Fruit fly (Drosophila melanogaster): ENCODE measurements around the gene Gnpnat.
A peak's percentile ranks its signal among the peaks of the same experiment; 100 is the strongest.

The Gnpnat gene

DNA sequence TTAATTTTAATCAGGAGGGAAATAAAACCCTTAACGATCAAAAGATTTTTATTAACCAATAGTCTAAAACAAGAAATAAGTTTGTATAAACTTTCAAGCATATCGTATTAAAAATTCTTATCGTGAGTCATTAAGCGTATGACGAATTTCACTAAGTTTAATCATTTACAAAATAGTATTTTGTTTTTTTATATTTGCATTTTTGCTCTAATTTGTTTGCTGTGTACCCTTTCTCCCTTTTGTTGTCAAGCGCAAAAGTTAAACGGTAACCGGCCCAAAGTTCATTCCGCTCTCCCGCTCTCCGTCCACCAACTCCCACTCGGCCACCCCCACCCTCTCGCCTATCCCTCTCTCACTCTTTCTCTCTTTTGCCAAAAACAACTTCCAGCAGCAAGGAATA, 25.7 kb downstream of the Gnpnat start:
- TF ChIP-seq kay (GFP tag; ENCODE audit: borderline replicate concordance) (no peak), CG11617 (GFP tag; optimal IDR thresholded peaks at IDR 0.05) (no peak), bab1 (GFP tag; optimal IDR thresholded peaks at IDR 0.05) (no peak), CG7045 (GFP tag; optimal IDR thresholded peaks at IDR 0.05) (no peak), Crg-1 (GFP tag; optimal IDR thresholded peaks at IDR 0.05) (no peak), toe (GFP tag; optimal IDR thresholded peaks at IDR 0.05) (no peak)

DNA sequence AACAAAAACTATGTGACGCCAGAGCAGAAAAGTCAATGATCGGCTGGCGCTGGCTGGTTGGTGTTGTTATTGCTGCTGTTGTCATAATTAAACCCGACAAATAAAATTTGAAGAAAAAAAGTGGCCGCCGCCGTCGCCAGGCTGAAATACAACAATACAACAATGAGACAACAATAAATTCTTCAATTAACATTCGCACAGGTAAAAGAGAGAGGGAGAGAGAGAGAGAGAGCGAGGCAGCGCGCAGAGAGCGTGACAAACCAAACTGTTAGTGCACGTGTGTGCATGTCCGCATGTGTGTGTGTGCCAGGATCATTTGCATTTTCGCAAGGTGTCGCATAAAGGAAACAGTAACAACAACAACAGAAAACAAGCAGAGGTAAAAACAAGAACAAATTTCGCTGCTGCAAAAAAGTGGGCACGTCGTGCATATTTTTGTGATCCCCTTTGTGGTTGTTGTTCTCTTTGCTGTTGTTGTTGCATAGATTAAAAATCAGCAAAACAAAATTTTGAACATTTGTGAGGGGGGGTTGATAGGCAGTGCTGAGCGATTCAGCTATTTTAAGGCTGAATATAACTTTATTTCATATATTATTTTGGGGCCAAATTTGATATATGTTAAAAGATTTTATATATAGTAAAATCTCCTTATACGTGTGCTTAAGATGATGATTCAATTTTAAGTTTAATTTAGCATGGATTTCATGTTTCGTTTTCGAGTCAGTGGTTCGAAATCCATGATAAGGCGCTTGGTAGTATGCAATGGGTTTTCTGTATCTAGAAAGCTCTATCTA, 26.4 kb downstream of the Gnpnat start:
- TF ChIP-seq bab1 (GFP tag; optimal IDR thresholded peaks at IDR 0.05): no peak
- TF ChIP-seq kay (GFP tag; ENCODE audit: borderline replicate concordance): peak; percentile 59
- TF ChIP-seq CG12768 (GFP tag; optimal IDR thresholded peaks at IDR 0.05): peak; percentile 31
- TF ChIP-seq tj (GFP tag; optimal IDR thresholded peaks at IDR 0.05): peak; percentile 76

DNA sequence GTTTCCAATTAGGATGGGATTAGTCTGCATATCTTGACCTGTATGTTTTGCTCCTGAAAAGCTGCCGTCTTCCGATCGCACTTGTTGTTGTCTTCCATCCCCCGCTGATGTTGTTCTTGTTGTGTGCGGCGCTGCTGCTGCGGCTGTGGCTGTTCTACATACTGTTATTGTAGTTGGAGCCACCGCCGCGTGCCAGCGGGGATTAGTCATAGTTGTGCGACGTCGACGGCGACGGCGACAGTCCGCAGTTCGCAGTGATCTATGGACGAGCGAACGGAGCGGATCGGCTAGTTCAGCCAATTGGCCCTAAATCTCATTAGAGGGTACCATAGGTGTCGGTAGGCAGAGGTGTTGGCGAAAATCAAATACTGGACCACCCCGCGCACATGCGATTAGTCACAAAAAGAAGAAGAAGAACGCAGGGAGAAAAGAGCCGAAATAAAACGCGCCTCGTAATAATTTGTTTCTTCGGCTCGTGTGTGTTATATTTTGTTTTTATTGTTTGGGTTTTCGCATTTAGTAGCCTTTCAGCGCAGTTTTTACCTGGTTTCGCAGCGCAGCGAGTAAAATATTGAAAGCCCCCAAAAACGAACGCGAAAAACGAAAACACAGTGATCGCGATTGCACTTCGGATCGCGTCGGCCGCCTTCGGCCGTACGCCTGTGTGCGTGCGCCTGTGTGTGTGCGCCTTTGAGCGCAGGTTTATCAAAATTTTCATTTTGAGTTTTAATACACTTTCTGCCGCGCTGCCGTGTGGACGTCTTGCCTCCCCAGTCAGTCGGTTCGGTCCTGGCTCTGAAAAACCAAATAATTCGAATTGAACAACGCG, 27.4 kb downstream of the Gnpnat start, which contains the start of gene kay:
kay (plus strand) TSS at position 729 of the 829 bp plus-strand sequence.
- peak; percentile 2 for TF ChIP-seq Hr96 (GFP tag; optimal IDR thresholded peaks at IDR 0.05)
- peak; percentile 53 for TF ChIP-seq kay (GFP tag; ENCODE audit: borderline replicate concordance)
- TF ChIP-seq pad (GFP tag; optimal IDR thresholded peaks at IDR 0.05): no peak
- TF ChIP-seq CG7101 (tag; optimal IDR thresholded peaks at IDR 0.05): no peak
- TF ChIP-seq Mnt (GFP tag; optimal IDR thresholded peaks at IDR 0.05): no peak
- TF ChIP-seq CG5204 (GFP tag; optimal IDR thresholded peaks at IDR 0.05): no peak
- no peak for TF ChIP-seq toe (GFP tag; optimal IDR thresholded peaks at IDR 0.05)
- TF ChIP-seq CG12768 (GFP tag; optimal IDR thresholded peaks at IDR 0.05): peak; percentile 60
- no peak for TF ChIP-seq tj (GFP tag; optimal IDR thresholded peaks at IDR 0.05)
- no peak for TF ChIP-seq CG14711 (tag; optimal IDR thresholded peaks at IDR 0.05)

DNA sequence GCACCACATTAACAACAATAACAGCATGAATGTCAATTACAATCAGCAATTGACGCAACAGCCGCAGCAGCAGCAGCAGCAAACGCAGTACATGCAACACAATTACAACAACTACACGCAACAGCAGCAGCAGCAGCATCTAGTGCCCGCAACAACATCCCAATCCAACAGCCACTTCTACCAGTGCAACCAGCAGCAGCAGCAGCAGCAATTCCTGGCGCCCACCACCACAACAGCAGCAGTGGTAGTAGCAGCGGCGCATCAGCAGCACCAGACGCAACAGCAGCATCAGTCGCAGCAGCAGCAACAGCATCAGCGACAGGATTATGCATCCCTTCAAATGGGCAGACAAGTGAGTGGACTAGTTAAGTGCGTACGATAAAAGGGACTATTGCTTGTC, 29.2 kb downstream of the Gnpnat start:
- no peak for TF ChIP-seq Crg-1 (GFP tag; optimal IDR thresholded peaks at IDR 0.05)

DNA sequence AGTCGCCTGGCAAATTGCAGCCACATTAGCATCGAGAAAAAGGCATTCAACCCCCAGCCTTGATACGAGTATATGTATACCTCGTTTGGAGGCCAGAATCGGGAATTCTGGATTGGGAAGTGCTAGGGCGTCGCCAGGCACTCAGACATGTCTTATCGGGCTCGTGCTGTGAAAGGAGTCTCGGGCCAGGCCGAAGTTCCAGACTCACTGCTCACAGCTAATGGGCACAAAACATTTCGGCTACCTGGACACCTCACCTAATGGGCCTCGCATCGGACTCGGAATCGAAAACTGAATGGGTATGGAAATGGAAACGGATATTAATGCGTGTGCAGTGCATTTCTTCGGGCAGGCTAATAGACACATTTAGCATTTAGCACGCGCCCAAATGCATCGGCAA, 32.9 kb downstream of the Gnpnat start:
- no peak for TF ChIP-seq Crg-1 (GFP tag; optimal IDR thresholded peaks at IDR 0.05)
- TF ChIP-seq kay (GFP tag; ENCODE audit: borderline replicate concordance): no peak
- no peak for TF ChIP-seq pad (GFP tag; optimal IDR thresholded peaks at IDR 0.05)
- TF ChIP-seq CG1620 (GFP tag; optimal IDR thresholded peaks at IDR 0.05): no peak
- no peak for TF ChIP-seq cic (GFP tag; optimal IDR thresholded peaks at IDR 0.05)
- no peak for TF ChIP-seq CG11617 (GFP tag; optimal IDR thresholded peaks at IDR 0.05)
- no peak for TF ChIP-seq toe (GFP tag; optimal IDR thresholded peaks at IDR 0.05)
- no peak for TF ChIP-seq CG5204 (GFP tag; optimal IDR thresholded peaks at IDR 0.05)
- no peak for TF ChIP-seq CG33017 (tag; optimal IDR thresholded peaks at IDR 0.05)
- no peak for TF ChIP-seq CG7045 (GFP tag; optimal IDR thresholded peaks at IDR 0.05)
- no peak for TF ChIP-seq tj (GFP tag; optimal IDR thresholded peaks at IDR 0.05)
- TF ChIP-seq CG14711 (tag; optimal IDR thresholded peaks at IDR 0.05): no peak
- TF ChIP-seq Clk (GFP tag; optimal IDR thresholded peaks at IDR 0.05): no peak
- no peak for TF ChIP-seq bab1 (GFP tag; optimal IDR thresholded peaks at IDR 0.05)
- TF ChIP-seq CG12768 (GFP tag; optimal IDR thresholded peaks at IDR 0.05): no peak
- no peak for TF ChIP-seq CG7101 (tag; optimal IDR thresholded peaks at IDR 0.05)
- no peak for TF ChIP-seq Hr96 (GFP tag; optimal IDR thresholded peaks at IDR 0.05)
- TF ChIP-seq Mnt (GFP tag; optimal IDR thresholded peaks at IDR 0.05): no peak
- TF ChIP-seq ovo (GFP tag; optimal IDR thresholded peaks at IDR 0.05): no peak

DNA sequence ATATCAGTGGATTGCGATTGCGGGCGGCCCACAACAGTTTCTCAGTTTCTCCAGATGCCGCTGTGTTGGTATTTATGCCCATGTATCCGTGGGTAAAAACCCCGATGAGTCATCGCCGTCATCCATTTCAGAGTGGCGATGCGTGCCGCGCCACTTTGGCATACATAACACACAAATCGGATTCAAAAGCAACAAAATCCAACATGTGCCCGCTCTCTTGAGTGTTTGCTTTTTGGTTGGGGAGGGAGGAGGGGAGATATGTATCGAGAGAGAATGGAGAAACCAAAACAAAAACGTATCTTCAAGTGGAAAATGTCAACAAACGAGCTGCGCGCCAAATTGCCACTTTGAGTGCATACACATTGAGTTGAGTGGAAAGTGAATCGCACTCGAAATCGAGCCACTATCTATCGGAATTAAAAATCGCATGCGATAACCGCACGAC, 33.6 kb downstream of the Gnpnat start:
- TF ChIP-seq CG33017 (tag; optimal IDR thresholded peaks at IDR 0.05) (peak; percentile 20), pad (GFP tag; optimal IDR thresholded peaks at IDR 0.05) (no peak), Mnt (GFP tag; optimal IDR thresholded peaks at IDR 0.05) (peak; percentile 87), cnc (optimal IDR thresholded peaks at IDR 0.05) (no peak), cic (GFP tag; optimal IDR thresholded peaks at IDR 0.05) (peak; percentile 86)

DNA sequence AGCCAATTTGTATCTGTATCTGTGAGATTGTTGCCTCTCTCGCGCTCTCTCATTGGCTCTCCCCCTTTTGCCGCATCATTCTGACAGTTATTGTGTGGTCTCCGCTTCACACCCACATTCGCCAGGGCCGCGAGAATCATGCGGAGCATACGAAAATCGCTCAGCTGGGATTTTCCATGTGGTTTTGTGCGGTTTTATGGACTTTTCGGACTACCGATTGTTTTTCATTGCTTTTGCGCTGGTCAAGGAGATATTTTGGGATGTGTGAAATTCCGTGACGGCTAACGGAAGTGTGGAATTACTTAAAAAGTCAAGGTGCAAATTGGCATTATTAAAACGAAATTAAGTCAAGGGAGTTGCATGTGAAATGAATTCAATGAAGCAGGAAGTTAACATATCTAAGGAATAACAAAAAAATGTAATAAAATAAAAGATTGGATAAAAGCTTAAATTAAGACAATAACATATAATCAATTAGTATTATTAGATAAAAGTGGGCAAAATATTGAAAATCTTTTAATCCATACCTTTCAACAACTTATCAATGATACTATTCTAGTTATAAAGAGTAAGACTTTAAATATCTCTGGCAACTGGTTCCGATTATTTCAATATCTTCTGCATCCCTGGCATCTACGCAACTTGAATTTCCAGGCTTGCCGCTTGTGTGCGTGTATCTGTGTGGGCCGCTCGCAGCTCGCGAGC, 34.2 kb downstream of the Gnpnat start:
- TF ChIP-seq CG7045 (GFP tag; optimal IDR thresholded peaks at IDR 0.05) (peak; percentile 50), CG14711 (tag; optimal IDR thresholded peaks at IDR 0.05) (no peak), Hr96 (GFP tag; optimal IDR thresholded peaks at IDR 0.05) (peak; percentile 59), tj (GFP tag; optimal IDR thresholded peaks at IDR 0.05) (peak; percentile 16), Crg-1 (GFP tag; optimal IDR thresholded peaks at IDR 0.05) (no peak), Mnt (GFP tag; optimal IDR thresholded peaks at IDR 0.05) (no peak), cnc (optimal IDR thresholded peaks at IDR 0.05) (peak in 1 of 2 experiments; percentile 89), CG5204 (GFP tag; optimal IDR thresholded peaks at IDR 0.05) (peak; percentile 36), toe (GFP tag; optimal IDR thresholded peaks at IDR 0.05) (peak; percentile 19), CG12768 (GFP tag; optimal IDR thresholded peaks at IDR 0.05) (no peak), Clk (GFP tag; optimal IDR thresholded peaks at IDR 0.05) (no peak), CG7101 (tag; optimal IDR thresholded peaks at IDR 0.05) (no peak), bab1 (GFP tag; optimal IDR thresholded peaks at IDR 0.05) (no peak), ovo (GFP tag; optimal IDR thresholded peaks at IDR 0.05) (peak; percentile 5), pad (GFP tag; optimal IDR thresholded peaks at IDR 0.05) (peak; percentile 46), cic (GFP tag; optimal IDR thresholded peaks at IDR 0.05) (no peak), CG11617 (GFP tag; optimal IDR thresholded peaks at IDR 0.05) (peak; percentile 29), kay (GFP tag; ENCODE audit: borderline replicate concordance) (no peak), CG1620 (GFP tag; optimal IDR thresholded peaks at IDR 0.05) (no peak)

All from whole organism, adult.